Worm (Caenorhabditis elegans) whole organism, midembryonic: ENCODE data around the gene B0212.3.

Experiments
- cog-1 ChIP-seq: sonication (generic microtip); optimal IDR thresholded peaks from 2 replicates; lab custom pipeline; 2016; ENCODE audit warnings: missing genetic modification characterization, missing compliant biosample characterization
- flt-1 ChIP-seq: fragments of 200-800 bp; sonication (Bioruptor generic); IDR thresholded peaks from 2 replicates; pipeline ENCODE4 v1.3.6; 2022; ENCODE audit warnings: missing genetic modification characterization, missing compliant biosample characterization
- ref-1 ChIP-seq: fragments of 200-800 bp; sonication (Bioruptor generic); conservative IDR thresholded peaks from 2 replicates; pipeline ENCODE4 v1.3.6; 2022; ENCODE audit warnings: missing genetic modification reagents, missing genetic modification characterization, missing compliant biosample characterization
- tab-1 ChIP-seq: fragments of 200-800 bp; sonication (Bioruptor generic); IDR thresholded peaks from 2 replicates; pipeline ENCODE4 v1.3.6; 2022; ENCODE audit warnings: missing genetic modification characterization, missing compliant biosample characterization

- TF ChIP-seq cog-1 (tag; lab: Kevin White, UChicago) (no peak), tab-1 (GFP tag; lab: Robert Waterston, UW) (no peak), flt-1 (no peak), ref-1 (GFP tag; lab: Robert Waterston, UW) (no peak)
Observed at ce11 chrIV:3523419-3523818, 16.6 kb upstream of the B0212.3 start.
